Fruit fly (Drosophila melanogaster) whole organism, prepupa: ENCODE results near the gene ab.
A peak's percentile ranks its signal among the peaks of the same experiment; 100 is the strongest.

ENCODE experiments used
- Blimp-1 ChIP-seq: fragments of 200-800 bp; sonication (Bioruptor generic); optimal IDR thresholded peaks from 3 replicates; lab custom pipeline; 2017; ENCODE audit warnings: missing biosample characterization, missing genetic modification characterization, mild to moderate bottlenecking, moderate library complexity, missing genetic modification reagents
- CG10669 ChIP-seq: fragments of 200-800 bp; sonication (Bioruptor generic); optimal IDR thresholded peaks from 3 replicates; lab custom pipeline; 2018; ENCODE audit warnings: missing biosample characterization, mild to moderate bottlenecking, missing genetic modification characterization, moderate library complexity
- CG11762 ChIP-seq: fragments of 200-800 bp; sonication (Bioruptor generic); optimal IDR thresholded peaks from 3 replicates; lab custom pipeline; 2016; ENCODE audit warnings: missing biosample characterization, missing genetic modification characterization; ENCODE audit not compliant: insufficient read depth
- CG11902 ChIP-seq: fragments of 200-800 bp; sonication (Bioruptor generic); optimal IDR thresholded peaks from 3 replicates; lab custom pipeline; 2016; ENCODE audit warnings: missing biosample characterization, missing genetic modification characterization
- CG15336 ChIP-seq: fragments of 200-800 bp; sonication (Bioruptor generic); IDR thresholded peaks from 2 replicates; pipeline ENCODE4 v1.3.6; 2022; ENCODE audit warnings: missing biosample characterization, missing genetic modification characterization
- CG1621 ChIP-seq: fragments of 200-800 bp; sonication (Bioruptor generic); optimal IDR thresholded peaks from 3 replicates; lab custom pipeline; 2018; ENCODE audit warnings: missing biosample characterization, mild to moderate bottlenecking, missing genetic modification characterization
- CG16779 ChIP-seq: fragments of 200-800 bp; sonication (Bioruptor generic); optimal IDR thresholded peaks from 3 replicates; lab custom pipeline; 2017; ENCODE audit warnings: missing biosample characterization, mild to moderate bottlenecking, missing genetic modification characterization
- CG34406 ChIP-seq: fragments of 200-800 bp; sonication (Bioruptor generic); optimal IDR thresholded peaks from 3 replicates; lab custom pipeline; 2016; ENCODE audit warnings: missing biosample characterization, missing genetic modification characterization
- CG3919 ChIP-seq: fragments of 200-800 bp; sonication (Bioruptor generic); optimal IDR thresholded peaks from 3 replicates; lab custom pipeline; 2016; ENCODE audit warnings: missing biosample characterization, missing genetic modification characterization
- CG6163 ChIP-seq: fragments of 200-800 bp; sonication (Bioruptor generic); IDR thresholded peaks from 3 replicates; pipeline ENCODE4 v1.3.6; 2022; ENCODE audit warnings: missing biosample characterization, missing genetic modification characterization
- CG6276 ChIP-seq: fragments of 200-800 bp; sonication (Bioruptor generic); optimal IDR thresholded peaks from 2 replicates; lab custom pipeline; 2017; ENCODE audit warnings: missing biosample characterization, mild to moderate bottlenecking, missing genetic modification characterization
- CG6792 ChIP-seq: fragments of 200-800 bp; sonication (Bioruptor generic); optimal IDR thresholded peaks from 3 replicates; lab custom pipeline; 2016; ENCODE audit warnings: missing biosample characterization, missing genetic modification characterization
- CG6854 ChIP-seq: fragments of 200-800 bp; sonication (Bioruptor generic); optimal IDR thresholded peaks from 2 replicates; lab custom pipeline; 2017; ENCODE audit warnings: missing biosample characterization, mild to moderate bottlenecking, missing genetic modification characterization
- CG7368 ChIP-seq: fragments of 200-800 bp; sonication (Bioruptor generic); optimal IDR thresholded peaks from 3 replicates; lab custom pipeline; 2016; ENCODE audit warnings: missing biosample characterization, missing genetic modification characterization
- CG8119 ChIP-seq: fragments of 200-800 bp; sonication (Bioruptor generic); IDR thresholded peaks from 3 replicates; pipeline ENCODE4 v1.3.6; 2022; ENCODE audit warnings: missing biosample characterization, missing genetic modification characterization
- CG8319 ChIP-seq: fragments of 200-800 bp; sonication (Bioruptor generic); optimal IDR thresholded peaks from 3 replicates; lab custom pipeline; 2016; ENCODE audit warnings: missing biosample characterization, missing genetic modification characterization
- CG8632 ChIP-seq: fragments of 200-800 bp; sonication (Bioruptor generic); optimal IDR thresholded peaks from 3 replicates; lab custom pipeline; 2016; ENCODE audit warnings: missing biosample characterization, missing genetic modification characterization
- CG9139 ChIP-seq: fragments of 200-800 bp; sonication (Bioruptor generic); optimal IDR thresholded peaks from 3 replicates; lab custom pipeline; 2017; ENCODE audit warnings: missing biosample characterization, mild to moderate bottlenecking, missing genetic modification characterization
- Eip75B ChIP-seq: fragments of 200-800 bp; sonication (Bioruptor generic); optimal IDR thresholded peaks from 3 replicates; lab custom pipeline; 2016; ENCODE audit warnings: missing biosample characterization, missing genetic modification characterization
- Eip78C ChIP-seq: fragments of 200-800 bp; sonication (Bioruptor generic); peaks from one replicate; lab custom pipeline; 2016; ENCODE audit warnings: missing biosample characterization, missing genetic modification characterization
- Eip93F ChIP-seq: fragments of 200-800 bp; sonication (Bioruptor generic); optimal IDR thresholded peaks from 2 replicates; lab custom pipeline; 2016; ENCODE audit warnings: missing biosample characterization, mild to moderate bottlenecking, missing genetic modification characterization
- Ets21C ChIP-seq: fragments of 200-800 bp; sonication (Bioruptor generic); optimal IDR thresholded peaks from 3 replicates; lab custom pipeline; 2016; ENCODE audit warnings: missing biosample characterization, missing genetic modification characterization
- Ets96B ChIP-seq: fragments of 200-800 bp; optimal IDR thresholded peaks from 2 replicates; lab custom pipeline; 2019; ENCODE audit warnings: missing biosample characterization, mild to moderate bottlenecking, missing genetic modification characterization, moderate library complexity
- Hr39 ChIP-seq: fragments of 200-800 bp; sonication (Bioruptor generic); optimal IDR thresholded peaks from 2 replicates; lab custom pipeline; 2016; ENCODE audit warnings: missing biosample characterization, missing genetic modification characterization
- Hr4 ChIP-seq: fragments of 200-800 bp; sonication (Bioruptor generic); optimal IDR thresholded peaks from 3 replicates; lab custom pipeline; 2016; ENCODE audit warnings: missing biosample characterization, missing genetic modification characterization
- Met ChIP-seq: fragments of 200-800 bp; sonication (Bioruptor generic); optimal IDR thresholded peaks from 3 replicates; lab custom pipeline; 2016; ENCODE audit warnings: missing biosample characterization, missing genetic modification characterization
- Sox102F ChIP-seq: fragments of 200-800 bp; sonication (Bioruptor generic); optimal IDR thresholded peaks from 2 replicates; lab custom pipeline; 2016; ENCODE audit warnings: missing biosample characterization, mild to moderate bottlenecking, missing genetic modification characterization
- Sox14 ChIP-seq: fragments of 200-800 bp; sonication (Bioruptor generic); optimal IDR thresholded peaks from 3 replicates; lab custom pipeline; 2016; ENCODE audit warnings: missing biosample characterization, missing genetic modification characterization
- Sox15 ChIP-seq: fragments of 200-800 bp; sonication (Bioruptor generic); optimal IDR thresholded peaks from 3 replicates; lab custom pipeline; 2016; ENCODE audit warnings: missing biosample characterization, missing genetic modification characterization
- cyc ChIP-seq: fragments of 200-800 bp; sonication (Bioruptor generic); optimal IDR thresholded peaks from 3 replicates; lab custom pipeline; 2016; ENCODE audit warnings: missing biosample characterization, missing genetic modification characterization
- dac ChIP-seq: fragments of 200-800 bp; sonication (Bioruptor generic); optimal IDR thresholded peaks from 2 replicates; lab custom pipeline; 2017; ENCODE audit warnings: missing biosample characterization, mild to moderate bottlenecking, missing genetic modification characterization
- eg ChIP-seq: fragments of 200-800 bp; sonication (Bioruptor generic); IDR thresholded peaks from 3 replicates; pipeline ENCODE4 v1.3.6; 2022; ENCODE audit warnings: missing biosample characterization, missing genetic modification characterization
- esn ChIP-seq: fragments of 200-800 bp; sonication (Bioruptor generic); optimal IDR thresholded peaks from 2 replicates; lab custom pipeline; 2016; ENCODE audit warnings: missing biosample characterization, mild to moderate bottlenecking, missing genetic modification characterization, moderate library complexity
- fkh ChIP-seq: fragments of 200-800 bp; sonication (Bioruptor generic); optimal IDR thresholded peaks from 3 replicates; lab custom pipeline; 2017; ENCODE audit warnings: missing biosample characterization, mild to moderate bottlenecking, missing genetic modification characterization, moderate library complexity
- lz ChIP-seq: fragments of 200-800 bp; sonication (Bioruptor generic); optimal IDR thresholded peaks from 3 replicates; lab custom pipeline; 2016; ENCODE audit warnings: missing biosample characterization, missing genetic modification characterization
- net ChIP-seq: fragments of 200-800 bp; sonication (Bioruptor generic); optimal IDR thresholded peaks from 3 replicates; lab custom pipeline; 2016; ENCODE audit warnings: missing biosample characterization, missing genetic modification characterization
- pdm3 ChIP-seq: fragments of 200-800 bp; sonication (Bioruptor generic); optimal IDR thresholded peaks from 3 replicates; lab custom pipeline; 2016; ENCODE audit warnings: missing biosample characterization, missing genetic modification characterization
- salr ChIP-seq, 2 experiments: fragments of 200-800 bp; sonication (Bioruptor generic); optimal IDR thresholded peaks; 3 replicates each; lab custom pipeline; 2016 to 2018; ENCODE audit warnings: missing biosample characterization in 2 of 2, missing genetic modification characterization in 2 of 2, mild to moderate bottlenecking in 1 of 2
- ss ChIP-seq, 2 experiments: fragments of 200-800 bp; sonication (Bioruptor generic); optimal IDR thresholded peaks; 2 replicates in 1 of 2; 3 replicates in 1 of 2; lab custom pipeline; 2017 to 2018; ENCODE audit warnings: mild to moderate bottlenecking in 2 of 2, missing biosample characterization in 2 of 2, missing genetic modification characterization in 2 of 2, moderate library complexity in 1 of 2
- vri ChIP-seq: fragments of 200-800 bp; sonication (Bioruptor generic); optimal IDR thresholded peaks from 3 replicates; lab custom pipeline; 2016; ENCODE audit warnings: missing biosample characterization, mild to moderate bottlenecking, missing genetic modification characterization

Gene ab

dm6 chr2L:11210324-11210758 lies at the start of gene ab:
Gene ab, plus strand, starts transcription at chr2L:11210678.
- no peak for TF ChIP-seq CG8319
- no peak for TF ChIP-seq Hr39 (GFP tag; lab: Kevin White, UChicago)
- TF ChIP-seq CG34406 = no peak
- peak; percentile 83 for TF ChIP-seq fkh (GFP tag; lab: Kevin White, UChicago)
- peak; percentile 30 for TF ChIP-seq CG1621 (tag; lab: Kevin White, UChicago)
- no peak for TF ChIP-seq Eip75B (GFP tag; lab: Kevin White, UChicago)
- TF ChIP-seq CG8632 (GFP tag; lab: Kevin White, UChicago) = no peak
- TF ChIP-seq CG16779 (tag; lab: Kevin White, UChicago) = peak; percentile 3
- no peak for TF ChIP-seq vri (GFP tag; lab: Kevin White, UChicago)
- peak; percentile 54 for TF ChIP-seq CG15336 (GFP tag; lab: Robert Waterston, UW)
- TF ChIP-seq Sox15 = no peak
- TF ChIP-seq dac (GFP tag; lab: Kevin White, UChicago) = peak; percentile 43
- peak; percentile 41; the same call in 2 of the 3 replicates for TF ChIP-seq CG8119 (GFP tag; lab: Robert Waterston, UW)
- no peak for TF ChIP-seq Ets96B (tag; lab: Kevin White, UChicago)
- TF ChIP-seq CG7368 = no peak
- no peak for TF ChIP-seq CG9139
- peak; percentile 39 for TF ChIP-seq net (GFP tag; lab: Kevin White, UChicago)
- peak; percentile 33 for TF ChIP-seq CG6854 (GFP tag; lab: Kevin White, UChicago)
- no peak for TF ChIP-seq Ets21C (GFP tag; lab: Kevin White, UChicago)
- no peak for TF ChIP-seq CG6276
- TF ChIP-seq Sox102F (GFP tag; lab: Kevin White, UChicago) = peak; percentile 13
- TF ChIP-seq lz = no peak
- no peak for TF ChIP-seq Met (GFP tag; lab: Kevin White, UChicago)
- TF ChIP-seq salr (GFP tag; optimal IDR thresholded peaks at IDR 0.05; lab: Kevin White, UChicago) = peak in 1 of 2 experiments; percentile 20
- TF ChIP-seq Eip78C = peak; percentile 70
- TF ChIP-seq ss (GFP tag; optimal IDR thresholded peaks at IDR 0.05; lab: Kevin White, UChicago) = no peak
- TF ChIP-seq CG11762 = no peak
- no peak for TF ChIP-seq CG10669 (GFP tag; lab: Kevin White, UChicago)
- TF ChIP-seq CG11902 (GFP tag; lab: Kevin White, UChicago) = no peak
- no peak for TF ChIP-seq cyc (GFP tag; lab: Kevin White, UChicago)
- peak; percentile 24 for TF ChIP-seq esn
- peak; percentile 84 for TF ChIP-seq CG6163
- no peak for TF ChIP-seq Eip93F
- TF ChIP-seq eg (GFP tag; lab: Robert Waterston, UW) = peak; percentile 48; the same call in 1 of the 3 replicates
- no peak for TF ChIP-seq CG3919 (GFP tag; lab: Kevin White, UChicago)
- no peak for TF ChIP-seq pdm3
- TF ChIP-seq Blimp-1 (GFP tag; lab: Kevin White, UChicago) = no peak

dm6 chr2L:11167997-11168396 lies 42.5 kb upstream of the ab start:
- TF ChIP-seq Met (GFP tag; lab: Kevin White, UChicago) (no peak), Hr4 (GFP tag; lab: Kevin White, UChicago) (no peak), ss (GFP tag; optimal IDR thresholded peaks at IDR 0.05; lab: Kevin White, UChicago) (no peak), Blimp-1 (GFP tag; lab: Kevin White, UChicago) (no peak), cyc (GFP tag; lab: Kevin White, UChicago) (no peak), CG6792 (GFP tag; lab: Kevin White, UChicago) (no peak), CG10669 (GFP tag; lab: Kevin White, UChicago) (no peak), Sox14 (no peak)
